Worm (Caenorhabditis elegans): Measurements from ENCODE around the gene H12C20.7.

DNA sequence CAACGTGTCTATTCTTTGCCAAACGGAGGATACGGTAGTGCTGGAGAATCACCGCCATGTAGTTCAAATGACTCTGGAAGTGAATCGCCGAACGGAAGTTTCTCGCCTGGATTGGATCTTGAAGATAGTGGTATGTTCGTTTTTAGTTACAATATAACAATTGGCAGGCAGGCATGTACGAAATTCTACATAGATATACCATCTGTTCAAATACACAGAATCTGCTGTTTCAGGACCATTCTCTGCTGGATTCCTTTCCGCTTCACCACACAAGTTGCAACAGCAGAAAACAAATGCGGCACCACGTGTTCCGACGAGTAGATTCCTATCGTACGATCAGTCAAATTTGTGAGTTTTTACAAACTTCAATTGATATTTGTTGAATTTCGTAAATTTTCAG lies 33.3 kb downstream of the H12C20.7 start:
- TF ChIP-seq ztf-4 (tag; optimal IDR thresholded peaks at IDR 0.05): no peak
- no peak for TF ChIP-seq ceh-90 (tag; optimal IDR thresholded peaks at IDR 0.05)
- TF ChIP-seq ces-1 (GFP tag; optimal IDR thresholded peaks at IDR 0.05): no peak

All from whole organism, L1 larva.